Worm (Caenorhabditis elegans) whole organism, young adult: ENCODE results near the gene srg-6.

ENCODE experiments used
- B0336.3 ChIP-seq: fragments of 200-800 bp; sonication (Bioruptor generic); IDR thresholded peaks from 2 replicates; pipeline ENCODE4 v1.3.6; 2022; ENCODE audit warnings: missing genetic modification characterization, missing compliant biosample characterization
- D2030.7 ChIP-seq: fragments of 200-800 bp; sonication (Bioruptor generic); IDR thresholded peaks from 2 replicates; pipeline ENCODE4 v1.3.6; 2022; ENCODE audit warnings: missing genetic modification reagents, missing genetic modification characterization, missing compliant biosample characterization
- F10E7.11 ChIP-seq: sonication (generic microtip); optimal IDR thresholded peaks from 2 replicates; lab custom pipeline; 2017; ENCODE audit warnings: mild to moderate bottlenecking, missing genetic modification characterization, moderate library complexity, missing compliant biosample characterization
- F33H1.4 ChIP-seq: fragments of 200-800 bp; sonication (Bioruptor generic); IDR thresholded peaks from 2 replicates; pipeline ENCODE4 v1.3.6; 2022; ENCODE audit warnings: missing genetic modification reagents, missing genetic modification characterization, missing compliant biosample characterization
- F37B4.10 ChIP-seq: fragments of 200-800 bp; sonication (Bioruptor generic); IDR thresholded peaks from 2 replicates; pipeline ENCODE4 v1.3.6; 2022; ENCODE audit warnings: missing genetic modification characterization, missing compliant biosample characterization
- F39B2.1 ChIP-seq: fragments of 200-800 bp; sonication (Bioruptor generic); IDR thresholded peaks from 2 replicates; pipeline ENCODE4 v1.3.6; 2022; ENCODE audit warnings: missing genetic modification reagents, missing genetic modification characterization, missing compliant biosample characterization
- F57C9.4 ChIP-seq: sonication (generic microtip); optimal IDR thresholded peaks from 2 replicates; lab custom pipeline; 2017; ENCODE audit warnings: mild to moderate bottlenecking, missing genetic modification characterization, missing compliant biosample characterization
- Y53G8AR.9 ChIP-seq: fragments of 200-800 bp; sonication (Bioruptor generic); conservative IDR thresholded peaks from 2 replicates; pipeline ENCODE4 v1.3.6; 2022; ENCODE audit warnings: missing genetic modification reagents, missing genetic modification characterization, missing compliant biosample characterization
- ZK185.1 ChIP-seq: sonication (generic microtip); optimal IDR thresholded peaks from 2 replicates; lab custom pipeline; 2016; ENCODE audit warnings: mild to moderate bottlenecking, missing genetic modification characterization, missing compliant biosample characterization; ENCODE audit not compliant: poor library complexity, severe bottlenecking
- akir-1 ChIP-seq: fragments of 200-800 bp; sonication (Bioruptor generic); optimal IDR thresholded peaks from 2 replicates; lab custom pipeline; 2018; ENCODE audit warnings: mild to moderate bottlenecking, missing genetic modification characterization, moderate library complexity, missing compliant biosample characterization
- ama-1 ChIP-seq, 3 experiments: fragments of 150-350 bp in 1 of 3; sonication (generic microtip) in 2 of 3; optimal IDR thresholded peaks; 2 replicates each; lab custom pipeline; 2014 to 2018; ENCODE audit warnings: missing biosample characterization in 2 of 3, missing genetic modification characterization in 2 of 3, missing genetic modification reagents in 2 of 3
- aptf-2 ChIP-seq: fragments of 200-800 bp; sonication (Bioruptor generic); conservative IDR thresholded peaks from 2 replicates; pipeline ENCODE4 v1.3.6; 2022; ENCODE audit warnings: missing genetic modification reagents, missing genetic modification characterization, missing compliant biosample characterization
- aptf-3 ChIP-seq: fragments of 200-800 bp; sonication (Bioruptor generic); IDR thresholded peaks from 2 replicates; pipeline ENCODE4 v1.3.6; 2022; ENCODE audit warnings: missing genetic modification characterization, missing compliant biosample characterization
- atf-7 ChIP-seq: sonication (generic microtip); optimal IDR thresholded peaks from 2 replicates; lab custom pipeline; 2017; ENCODE audit warnings: mild to moderate bottlenecking, missing genetic modification characterization, missing compliant biosample characterization
- attf-3 ChIP-seq: fragments of 200-800 bp; sonication (Bioruptor generic); conservative IDR thresholded peaks from 2 replicates; pipeline ENCODE4 v1.3.6; 2022; ENCODE audit warnings: missing genetic modification reagents, missing genetic modification characterization, missing compliant biosample characterization
- attf-5 ChIP-seq: fragments of 200-800 bp; sonication (Bioruptor generic); optimal IDR thresholded peaks from 2 replicates; lab custom pipeline; 2018; ENCODE audit warnings: mild to moderate bottlenecking, missing genetic modification characterization, missing compliant biosample characterization
- bed-2 ChIP-seq: fragments of 200-800 bp; sonication (Bioruptor generic); IDR thresholded peaks from 2 replicates; pipeline ENCODE4 v1.3.6; 2022; ENCODE audit warnings: missing genetic modification reagents, missing genetic modification characterization, missing compliant biosample characterization
- ccch-3 ChIP-seq: fragments of 200-800 bp; sonication (Bioruptor generic); optimal IDR thresholded peaks from 2 replicates; lab custom pipeline; 2018; ENCODE audit warnings: mild to moderate bottlenecking, missing genetic modification characterization, missing compliant biosample characterization
- cebp-1 ChIP-seq, 2 experiments: fragments of 200-800 bp in 1 of 2; sonication (Bioruptor generic) in 1 of 2; sonication (generic microtip) in 1 of 2; IDR thresholded peaks in 1 of 2; optimal IDR thresholded peaks in 1 of 2; 2 replicates each; pipeline versions ENCODE4 v1.3.6 to Lab custom; 2017 to 2022; ENCODE audit warnings: missing compliant biosample characterization in 2 of 2, missing genetic modification characterization in 2 of 2, mild to moderate bottlenecking in 1 of 2, missing genetic modification reagents in 1 of 2, moderate library complexity in 1 of 2
- ceh-58 ChIP-seq: fragments of 200-800 bp; sonication (Bioruptor generic); IDR thresholded peaks from 2 replicates; pipeline ENCODE4 v1.3.6; 2022; ENCODE audit warnings: missing genetic modification characterization, missing compliant biosample characterization
- ceh-79 ChIP-seq: sonication (generic microtip); optimal IDR thresholded peaks from 2 replicates; lab custom pipeline; 2017; ENCODE audit warnings: mild to moderate bottlenecking, missing genetic modification characterization, missing compliant biosample characterization
- die-1 ChIP-seq: sonication (generic microtip); optimal IDR thresholded peaks from 2 replicates; lab custom pipeline; 2016; ENCODE audit warnings: missing genotype, mild to moderate bottlenecking, missing genetic modification characterization, missing compliant biosample characterization
- dox-1 ChIP-seq: fragments of 200-800 bp; sonication (Bioruptor generic); IDR thresholded peaks from 2 replicates; pipeline ENCODE4 v1.3.6; 2022; ENCODE audit warnings: missing genetic modification reagents, missing genetic modification characterization, missing compliant biosample characterization
- efl-1 ChIP-seq: fragments of 150-350 bp; optimal IDR thresholded peaks from 2 replicates; lab custom pipeline; 2014; ENCODE audit warnings: missing biosample characterization, missing genetic modification reagents, missing genetic modification characterization
- ekl-4 ChIP-seq: fragments of 200-800 bp; sonication (Bioruptor generic); IDR thresholded peaks from 2 replicates; pipeline ENCODE4 v1.3.6; 2022; ENCODE audit warnings: missing genetic modification reagents, missing genetic modification characterization, missing compliant biosample characterization
- him-1 ChIP-seq: sonication (generic microtip); optimal IDR thresholded peaks from 2 replicates; lab custom pipeline; 2016; ENCODE audit warnings: missing genotype, missing genetic modification reagents, missing genetic modification characterization, missing compliant biosample characterization
- hmg-1.2 ChIP-seq: fragments of 200-800 bp; sonication (Bioruptor generic); IDR thresholded peaks from 2 replicates; pipeline ENCODE4 v1.3.6; 2022; ENCODE audit warnings: missing genetic modification reagents, missing genetic modification characterization, missing compliant biosample characterization
- lag-1 ChIP-seq: fragments of 200-800 bp; sonication (Bioruptor generic); IDR thresholded peaks from 2 replicates; pipeline ENCODE4 v1.3.6; 2022; ENCODE audit warnings: missing genetic modification reagents, missing genetic modification characterization, missing compliant biosample characterization
- let-526 ChIP-seq: fragments of 200-800 bp; sonication (Bioruptor generic); IDR thresholded peaks from 2 replicates; pipeline ENCODE4 v1.3.6; 2022; ENCODE audit warnings: missing genetic modification reagents, missing genetic modification characterization, missing compliant biosample characterization
- lin-35 ChIP-seq, 3 experiments: fragments of 150-350 bp in 2 of 3; sonication (generic microtip) in 1 of 3; optimal IDR thresholded peaks; 2 replicates each; lab custom pipeline; 2014 to 2018; ENCODE audit warnings: missing biosample characterization in 3 of 3, missing genetic modification characterization in 3 of 3, missing genetic modification reagents in 3 of 3
- lin-54 ChIP-seq: fragments of 200-800 bp; sonication (Bioruptor generic); optimal IDR thresholded peaks from 2 replicates; lab custom pipeline; 2018; ENCODE audit warnings: mild to moderate bottlenecking, missing genetic modification characterization, missing compliant biosample characterization
- lsy-27 ChIP-seq: sonication (generic microtip); optimal IDR thresholded peaks from 2 replicates; lab custom pipeline; 2017; ENCODE audit warnings: missing genetic modification characterization, mild to moderate bottlenecking, missing compliant biosample characterization, antibody characterized with exemption, missing genotype, borderline replicate concordance; ENCODE audit not compliant: insufficient read depth
- madf-10 ChIP-seq: sonication (generic microtip); optimal IDR thresholded peaks from 2 replicates; lab custom pipeline; 2016; ENCODE audit warnings: mild to moderate bottlenecking, missing genetic modification characterization, missing compliant biosample characterization
- madf-6 ChIP-seq: fragments of 200-800 bp; sonication (Bioruptor generic); IDR thresholded peaks from 2 replicates; pipeline ENCODE4 v1.3.6; 2022; ENCODE audit warnings: missing genetic modification reagents, missing genetic modification characterization, missing compliant biosample characterization
- madf-8 ChIP-seq: fragments of 200-800 bp; sonication (Bioruptor generic); conservative IDR thresholded peaks from 2 replicates; pipeline ENCODE4 v1.3.6; 2022; ENCODE audit warnings: missing genetic modification reagents, missing genetic modification characterization, missing compliant biosample characterization
- mes-4 ChIP-seq: sonication (generic microtip); optimal IDR thresholded peaks from 2 replicates; lab custom pipeline; 2016; ENCODE audit warnings: missing genotype, missing genetic modification characterization, missing compliant biosample characterization
- mxl-1 ChIP-seq: sonication (generic microtip); optimal IDR thresholded peaks from 2 replicates; lab custom pipeline; 2016; ENCODE audit warnings: missing genetic modification characterization, missing compliant biosample characterization
- repo-1 ChIP-seq: sonication (generic microtip); optimal IDR thresholded peaks from 2 replicates; lab custom pipeline; 2017; ENCODE audit warnings: mild to moderate bottlenecking, missing genetic modification characterization, missing compliant biosample characterization
- snpc-1.3 ChIP-seq: sonication (generic microtip); optimal IDR thresholded peaks from 2 replicates; lab custom pipeline; 2017; ENCODE audit warnings: missing genetic modification characterization, mild to moderate bottlenecking, missing compliant biosample characterization, antibody characterized with exemption, moderate library complexity, missing genotype, missing genetic modification reagents; ENCODE audit not compliant: insufficient read depth
- snpc-3.4 ChIP-seq: sonication (generic microtip); optimal IDR thresholded peaks from 2 replicates; lab custom pipeline; 2017; ENCODE audit warnings: missing genetic modification characterization, mild to moderate bottlenecking, missing compliant biosample characterization, antibody characterized with exemption, moderate library complexity, missing genotype, missing genetic modification reagents
- snpc-4 ChIP-seq, 5 experiments: fragments of 150-350 bp in 1 of 5; sonication (generic microtip) in 4 of 5; optimal IDR thresholded peaks; 2 replicates each; lab custom pipeline; 2014 to 2018; ENCODE audit warnings: missing genetic modification characterization in 5 of 5, missing biosample characterization in 3 of 5, antibody characterized with exemption in 2 of 5, mild to moderate bottlenecking in 2 of 5, missing compliant biosample characterization in 2 of 5, missing genotype in 2 of 5, moderate library complexity in 2 of 5, missing genetic modification reagents in 1 of 5
- tbp1 ChIP-seq: fragments of 200-800 bp; sonication (Bioruptor generic); optimal IDR thresholded peaks from 2 replicates; lab custom pipeline; 2018; ENCODE audit warnings: mild to moderate bottlenecking, missing genetic modification characterization, missing compliant biosample characterization
- zfh-2 ChIP-seq: fragments of 200-800 bp; sonication (Bioruptor generic); conservative IDR thresholded peaks from 2 replicates; pipeline ENCODE4 v1.3.6; 2022; ENCODE audit warnings: missing genetic modification reagents, missing genetic modification characterization, missing compliant biosample characterization
- ztf-18 ChIP-seq: sonication (generic microtip); optimal IDR thresholded peaks from 2 replicates; lab custom pipeline; 2016; ENCODE audit warnings: missing genotype, mild to moderate bottlenecking, missing genetic modification characterization, missing compliant biosample characterization

srg-6 gene

ce11 chrIII:6279453-6279852 lies 13.6 kb upstream of the srg-6 start:
- TF ChIP-seq hmg-1.2 (GFP tag; lab: Robert Waterston, UW), result peak; percentile 20; the same call in 1 of the 2 replicates
- no peak for TF ChIP-seq repo-1
- peak; percentile 3 for TF ChIP-seq atf-7 (tag; lab: Kevin White, UChicago)

DNA sequence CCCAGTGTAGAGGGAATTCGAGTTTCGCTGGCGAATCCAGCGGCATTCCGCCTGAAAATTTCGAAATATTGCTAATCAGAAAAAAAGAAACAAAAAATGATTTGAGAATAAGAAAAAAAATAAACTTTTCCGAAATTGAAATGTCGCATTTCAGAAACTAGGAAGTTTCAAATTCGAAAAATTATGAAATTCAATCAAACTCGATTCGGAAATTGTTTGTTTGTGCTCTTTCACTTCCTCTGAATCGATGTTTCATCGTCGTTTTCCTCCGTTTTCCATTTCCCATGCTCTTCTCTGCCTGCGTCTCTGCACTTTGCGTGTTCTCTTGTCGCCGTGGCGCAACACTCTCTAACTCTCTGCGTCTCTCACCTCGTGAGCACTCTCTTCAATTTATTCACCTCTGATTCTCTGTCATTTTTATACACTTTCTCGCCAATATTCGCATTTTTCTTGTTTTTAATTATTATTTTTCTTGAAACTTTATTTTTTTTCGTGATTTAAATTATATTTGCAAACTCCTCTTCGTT lies 12.6 kb upstream of the srg-6 start, which contains the start of gene C18F10.7:
TSS of gene C18F10.7 (minus strand) at position 51 of the 527 bp plus-strand sequence.
- no peak for TF ChIP-seq madf-10 (tag; lab: Kevin White, UChicago)
- TF ChIP-seq madf-6 (GFP tag; lab: Robert Waterston, UW), result peak; percentile 82
- peak; percentile 20; the same call in 1 of the 2 replicates for TF ChIP-seq madf-8 (GFP tag; lab: Robert Waterston, UW)
- TF ChIP-seq B0336.3 (GFP tag; lab: Robert Waterston, UW), result peak; percentile 58
- TF ChIP-seq ccch-3, result no peak
- TF ChIP-seq F39B2.1, result no peak
- TF ChIP-seq mes-4 (tag; lab: Kevin White, UChicago), result no peak
- no peak for TF ChIP-seq aptf-2 (GFP tag; lab: Robert Waterston, UW)
- TF ChIP-seq snpc-4 (GFP tag; optimal IDR thresholded peaks at IDR 0.05; lab: Kevin White, UChicago), result no peak
- TF ChIP-seq snpc-4 (tag; optimal IDR thresholded peaks at IDR 0.05; lab: Kevin White, UChicago), result peak in 2 of 4 experiments; percentile 9 to 39
- peak; percentile 70 for TF ChIP-seq snpc-3.4
- peak; percentile 42; the same call in 1 of the 2 replicates for TF ChIP-seq Y53G8AR.9 (GFP tag; lab: Robert Waterston, UW)
- TF ChIP-seq D2030.7, result peak; percentile 58
- TF ChIP-seq ama-1 (optimal IDR thresholded peaks at IDR 0.05; lab: Kevin White, UChicago), result no peak
- TF ChIP-seq ama-1 (GFP tag; optimal IDR thresholded peaks at IDR 0.05; lab: Kevin White, UChicago), result no peak
- TF ChIP-seq let-526 (GFP tag; lab: Robert Waterston, UW), result no peak
- TF ChIP-seq ceh-58 (GFP tag; lab: Robert Waterston, UW), result no peak
- TF ChIP-seq zfh-2 (GFP tag; lab: Robert Waterston, UW), result peak; percentile 68
- peak; percentile 33 for TF ChIP-seq ztf-18
- no peak for TF ChIP-seq ceh-79 (tag; lab: Kevin White, UChicago)
- TF ChIP-seq F37B4.10 (GFP tag; lab: Robert Waterston, UW), result no peak
- peak; percentile 47 for TF ChIP-seq F33H1.4 (GFP tag; lab: Robert Waterston, UW)
- no peak for TF ChIP-seq aptf-3
- TF ChIP-seq lin-35 (GFP tag; optimal IDR thresholded peaks at IDR 0.05; lab: Kevin White, UChicago), result peak in 1 of 3 experiments; percentile 50
- TF ChIP-seq bed-2, result no peak
- TF ChIP-seq die-1 (tag; lab: Kevin White, UChicago), result no peak
- peak; percentile 35 for TF ChIP-seq efl-1
- TF ChIP-seq cebp-1 (GFP tag; IDR thresholded peaks at IDR 0.05; lab: Robert Waterston, UW), result peak; percentile 54; the same call in 1 of the 2 replicates
- peak; percentile 86 for TF ChIP-seq cebp-1 (tag; optimal IDR thresholded peaks at IDR 0.05; lab: Kevin White, UChicago)
- peak; percentile 60 for TF ChIP-seq lin-54 (GFP tag; lab: Kevin White, UChicago)
- 0 out of 2 replicates have a peak, but pooled peaks have one; percentile 48 for TF ChIP-seq ekl-4
- TF ChIP-seq lag-1 (GFP tag; lab: Robert Waterston, UW), result no peak
- no peak for TF ChIP-seq mxl-1 (tag; lab: Kevin White, UChicago)
- no peak for TF ChIP-seq akir-1
- peak; percentile 82 for TF ChIP-seq dox-1
- no peak for TF ChIP-seq F10E7.11 (tag; lab: Kevin White, UChicago)
- no peak for TF ChIP-seq lsy-27 (tag; lab: Kevin White, UChicago)
- no peak; the same call in 1 of the 2 replicates for TF ChIP-seq attf-3 (GFP tag; lab: Robert Waterston, UW)
- no peak for TF ChIP-seq ZK185.1 (tag; lab: Kevin White, UChicago)
- TF ChIP-seq him-1 (tag; lab: Kevin White, UChicago), result peak; percentile 2
- TF ChIP-seq attf-5, result no peak
- TF ChIP-seq snpc-1.3 (tag; lab: Kevin White, UChicago), result peak; percentile 83
- peak; percentile 38 for TF ChIP-seq tbp1 (GFP tag; lab: Kevin White, UChicago)
- TF ChIP-seq F57C9.4, result no peak
